Worm (Caenorhabditis elegans) whole organism, L1 larva: ENCODE results near the gene dolk-1.
A peak's percentile ranks its signal among the peaks of the same experiment; 100 is the strongest.

Experiments
- aly-2 ChIP-seq: fragments of 150-350 bp; optimal IDR thresholded peaks from 2 replicates; lab custom pipeline; 2014; ENCODE audit warnings: missing biosample characterization, missing genetic modification characterization
- ama-1 ChIP-seq: fragments of 150-350 bp; optimal IDR thresholded peaks from 2 replicates; lab custom pipeline; 2014
- fos-1 ChIP-seq: fragments of 150-350 bp; optimal IDR thresholded peaks from 2 replicates; lab custom pipeline; 2014; ENCODE audit warnings: missing biosample characterization, missing genetic modification characterization
- isw-1 ChIP-seq: fragments of 200-800 bp; sonication (Bioruptor generic); IDR thresholded peaks from 2 replicates; pipeline ENCODE4 v1.3.6; 2022; ENCODE audit warnings: missing genetic modification characterization, missing compliant biosample characterization
- lin-13 ChIP-seq: fragments of 150-350 bp; optimal IDR thresholded peaks from 2 replicates; lab custom pipeline; 2014; ENCODE audit warnings: missing biosample characterization, missing genetic modification reagents, missing genetic modification characterization
- mdl-1 ChIP-seq, 2 experiments: fragments of 150-350 bp; optimal IDR thresholded peaks; 2 replicates each; lab custom pipeline; 2014 to 2017; ENCODE audit warnings: missing biosample characterization in 2 of 2, missing genetic modification characterization in 2 of 2, inconsistent platforms in 1 of 2
- nhr-76 ChIP-seq: sonication (generic microtip); optimal IDR thresholded peaks from 2 replicates; lab custom pipeline; 2017; ENCODE audit warnings: missing biosample characterization, missing genetic modification characterization
- rnt-1 ChIP-seq: sonication (generic microtip); optimal IDR thresholded peaks from 2 replicates; lab custom pipeline; 2016; ENCODE audit warnings: mild to moderate bottlenecking, missing genetic modification characterization, moderate library complexity, missing compliant biosample characterization
- skn-1 ChIP-seq: fragments of 150-350 bp; optimal IDR thresholded peaks from 2 replicates; lab custom pipeline; 2014; ENCODE audit warnings: missing biosample characterization, missing genetic modification characterization
- ztf-11 ChIP-seq, 2 experiments: sonication (generic microtip); optimal IDR thresholded peaks; 2 replicates each; lab custom pipeline; 2016 to 2017; ENCODE audit warnings: missing genetic modification characterization in 2 of 2, missing biosample characterization in 1 of 2, missing compliant biosample characterization in 1 of 2

DNA sequence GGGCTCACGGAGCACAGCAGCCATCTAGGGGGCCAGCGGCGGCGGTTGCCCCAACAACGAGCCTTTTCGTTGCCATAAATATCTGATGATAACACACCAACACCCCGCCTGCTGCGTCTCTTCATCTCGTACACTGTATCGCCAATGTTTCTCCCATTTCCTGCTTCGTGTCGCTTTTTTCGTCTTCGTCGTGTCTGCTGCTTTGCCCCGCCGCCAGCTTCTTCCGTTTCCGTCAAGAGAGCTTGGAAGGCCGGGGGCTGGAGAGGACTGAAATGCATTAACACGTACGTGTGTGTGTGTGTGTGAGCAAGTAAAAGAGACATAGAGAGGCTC, 2.5 kb upstream of the dolk-1 start:
- TF ChIP-seq rnt-1 (no peak), ztf-11 (tag; optimal IDR thresholded peaks at IDR 0.05; lab: Kevin White, UChicago) (no peak), aly-2 (tag; lab: Kevin White, UChicago) (peak; percentile 22), isw-1 (GFP tag; lab: Robert Waterston, UW) (peak; percentile 11), skn-1 (tag; lab: Kevin White, UChicago) (no peak), mdl-1 (tag; optimal IDR thresholded peaks at IDR 0.05; lab: Kevin White, UChicago) (no peak), ama-1 (lab: Kevin White, UChicago) (no peak), fos-1 (peak; percentile 17), nhr-76 (no peak), lin-13 (GFP tag; lab: Kevin White, UChicago) (no peak)
